Fruit fly (Drosophila melanogaster): ENCODE results near the gene G9a.

G9a gene

DNA sequence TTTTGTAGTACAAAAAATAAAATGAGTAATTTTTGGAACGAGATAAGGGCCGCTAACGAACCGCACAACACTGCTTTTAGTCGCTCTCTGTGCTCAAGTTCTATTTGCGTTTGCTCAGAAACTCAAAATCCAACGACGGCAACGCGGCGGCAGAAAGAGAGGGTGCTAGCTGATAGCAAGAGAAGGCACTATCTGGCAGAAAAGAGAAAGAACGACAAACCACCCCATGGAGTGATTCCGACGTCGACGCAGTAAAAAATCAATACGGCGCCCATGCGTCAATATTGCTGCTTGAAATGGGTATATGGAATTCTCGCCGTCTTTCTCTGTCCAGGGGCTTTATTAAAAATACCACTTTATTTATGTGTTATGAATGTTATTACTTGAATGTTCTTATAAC, 30.3 kb downstream of the G9a start (continued):
- no peak for TF ChIP-seq bbx (GFP tag; IDR thresholded peaks at IDR 0.05; ENCODE audit: partially characterized antibody)
- no peak for TF ChIP-seq ab (GFP tag; optimal IDR thresholded peaks at IDR 0.05)
- TF ChIP-seq CG42726 (GFP tag; IDR thresholded peaks at IDR 0.05; ENCODE audit: partially characterized antibody), result no peak
- TF ChIP-seq vfl (GFP tag; optimal IDR thresholded peaks at IDR 0.05), result no peak
- no peak for TF ChIP-seq CG10654 (GFP tag; optimal IDR thresholded peaks at IDR 0.05)
- peak; percentile 84 for TF ChIP-seq z (GFP tag; IDR thresholded peaks at IDR 0.05)
- no peak for TF ChIP-seq Ada2b (GFP tag; IDR thresholded peaks at IDR 0.05)
- no peak for TF ChIP-seq dpn (GFP tag; optimal IDR thresholded peaks at IDR 0.05)
- TF ChIP-seq CG10321 (GFP tag; IDR thresholded peaks at IDR 0.05), result peak; percentile 67
- no peak for TF ChIP-seq nom (GFP tag; optimal IDR thresholded peaks at IDR 0.05)
- TF ChIP-seq CG17612 (GFP tag; IDR thresholded peaks at IDR 0.05), result no peak
- TF ChIP-seq eyg (GFP tag; optimal IDR thresholded peaks at IDR 0.05), result no peak
- no peak for TF ChIP-seq gt (GFP tag; IDR thresholded peaks at IDR 0.05)
- no peak for TF ChIP-seq pb (GFP tag; optimal IDR thresholded peaks at IDR 0.05)

DNA sequence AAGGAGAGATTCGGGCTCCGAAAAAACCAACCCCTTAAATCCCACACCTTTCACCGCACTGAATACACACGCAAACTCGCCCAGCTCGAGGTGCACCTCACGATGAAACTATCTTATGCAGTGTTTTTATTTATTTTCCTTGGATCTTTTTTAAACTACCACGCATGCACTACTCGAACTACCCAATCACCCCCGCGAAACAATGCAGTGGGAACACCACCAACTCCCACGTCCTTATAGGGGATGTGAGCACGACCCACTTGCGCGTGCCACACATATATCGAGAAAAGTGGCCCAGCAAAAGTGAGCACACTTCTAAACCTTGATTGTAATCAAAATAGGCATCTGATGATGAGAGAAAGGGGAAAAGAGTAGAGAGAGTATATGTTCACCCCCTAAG, 30.8 kb downstream of the G9a start:
- TF ChIP-seq pros (GFP tag; optimal IDR thresholded peaks at IDR 0.05), result peak; percentile 96
- TF ChIP-seq Aef1 (GFP tag; IDR thresholded peaks at IDR 0.05), result no peak
- TF ChIP-seq Oaz (GFP tag; IDR thresholded peaks at IDR 0.05), result no peak
- TF ChIP-seq CG18011 (GFP tag; optimal IDR thresholded peaks at IDR 0.05), result no peak
- TF ChIP-seq peb (GFP tag; IDR thresholded peaks at IDR 0.05), result no peak
- TF ChIP-seq grn (GFP tag; optimal IDR thresholded peaks at IDR 0.05), result peak; percentile 38
- TF ChIP-seq Ets65A (GFP tag), result peak; percentile 32

dm6 chrX:277885-278284, 32.1 kb downstream of the G9a start:
- TF ChIP-seq CG8290 (GFP tag; optimal IDR thresholded peaks at IDR 0.05) (no peak), CG8290 (tag; optimal IDR thresholded peaks at IDR 0.05) (peak in 1 of 2 experiments; percentile 17), Lim3 (GFP tag; IDR thresholded peaks at IDR 0.05) (no peak), tgo (GFP tag; IDR thresholded peaks at IDR 0.05) (no peak), kni (GFP tag; optimal IDR thresholded peaks at IDR 0.05) (peak; percentile 7), nerfin-1 (tag; optimal IDR thresholded peaks at IDR 0.05) (peak; percentile 48), schlank (tag; optimal IDR thresholded peaks at IDR 0.05) (no peak), Blimp-1 (GFP tag; optimal IDR thresholded peaks at IDR 0.05) (peak; percentile 97), D19A (tag; optimal IDR thresholded peaks at IDR 0.05) (peak; percentile 29), Side (GFP tag; optimal IDR thresholded peaks at IDR 0.05) (no peak), ac (GFP tag; optimal IDR thresholded peaks at IDR 0.05) (no peak), unc-4 (GFP tag; IDR thresholded peaks at IDR 0.05; ENCODE audit: partially characterized antibody) (no peak), gsb (GFP tag; IDR thresholded peaks at IDR 0.05) (no peak), pita (GFP tag; optimal IDR thresholded peaks at IDR 0.05) (no peak), Trl (optimal IDR thresholded peaks at IDR 0.05) (peak; percentile 52 to 56), Trl (GFP tag; optimal IDR thresholded peaks at IDR 0.05) (no peak), aop (GFP tag; IDR thresholded peaks at IDR 0.05) (no peak), CG4707 (GFP tag; optimal IDR thresholded peaks at IDR 0.05) (peak; percentile 77), Pdp1 (GFP tag; optimal IDR thresholded peaks at IDR 0.05) (peak in 1 of 2 experiments; percentile 73), CG2199 (GFP tag; IDR thresholded peaks at IDR 0.05) (peak; percentile 98), ap (GFP tag; IDR thresholded peaks at IDR 0.05) (no peak), CG3163 (GFP tag; optimal IDR thresholded peaks at IDR 0.05) (peak; percentile 90), chinmo (GFP tag; IDR thresholded peaks at IDR 0.05; ENCODE audit: partially characterized antibody) (0 out of 4 replicates have a peak, but pooled peaks have one; percentile 18), pros (GFP tag; optimal IDR thresholded peaks at IDR 0.05) (peak; percentile 80), ewg (GFP tag; optimal IDR thresholded peaks at IDR 0.05) (peak; percentile 96)
